6 fruit fly cellular contexts compared by ENCODE assay signal in genomic region chrX:17881138-17882121, dm6.
TF ChIP-seq lines count a peak whose summit lies in the region.

No protein-coding gene starts in this region.

- TF ChIP-seq CTCF in whole organism, embryonic (GFP tag; optimal IDR thresholded peaks at IDR 0.05; lab: Kevin White, UChicago) = no peak

TF ChIP-seq in whole organism, 6 proteins besides CTCF, POLR2A, EP300 and RAD21:
- TF ChIP-seq pan (optimal IDR thresholded peaks at IDR 0.05; lab: Kevin White, UChicago) = no peak
- peak; percentile 54 to 55 for TF ChIP-seq EcR (GFP tag; optimal IDR thresholded peaks at IDR 0.05; lab: Kevin White, UChicago)
- no peak for TF ChIP-seq CG8478 (optimal IDR thresholded peaks at IDR 0.05; lab: Kevin White, UChicago)

TF ChIP-seq in whole organism, adult, 20 proteins besides CTCF, POLR2A, EP300 and RAD21 (continues in another document):
- no peak for TF ChIP-seq CG12768 (GFP tag; optimal IDR thresholded peaks at IDR 0.05; lab: Kevin White, UChicago)
- peak; percentile 81 for TF ChIP-seq bab1 (GFP tag; optimal IDR thresholded peaks at IDR 0.05; lab: Kevin White, UChicago)
- no peak for TF ChIP-seq toe (GFP tag; optimal IDR thresholded peaks at IDR 0.05; lab: Kevin White, UChicago)
- TF ChIP-seq cnc (optimal IDR thresholded peaks at IDR 0.05; lab: Kevin White, UChicago) = no peak
- TF ChIP-seq CG1620 (GFP tag; optimal IDR thresholded peaks at IDR 0.05; lab: Kevin White, UChicago) = peak; percentile 33
- no peak for TF ChIP-seq CG7045 (GFP tag; optimal IDR thresholded peaks at IDR 0.05; lab: Kevin White, UChicago)
- TF ChIP-seq pad (GFP tag; optimal IDR thresholded peaks at IDR 0.05; lab: Kevin White, UChicago) = peak; percentile 45
- no peak for TF ChIP-seq Hr96 (GFP tag; optimal IDR thresholded peaks at IDR 0.05; lab: Kevin White, UChicago)
- no peak for TF ChIP-seq Clk (GFP tag; optimal IDR thresholded peaks at IDR 0.05; lab: Kevin White, UChicago)
- TF ChIP-seq Crg-1 (GFP tag; optimal IDR thresholded peaks at IDR 0.05; lab: Kevin White, UChicago) = peak; percentile 24
- TF ChIP-seq cic (GFP tag; optimal IDR thresholded peaks at IDR 0.05; lab: Kevin White, UChicago) = no peak
- TF ChIP-seq CG5204 (GFP tag; optimal IDR thresholded peaks at IDR 0.05; lab: Kevin White, UChicago) = peak; percentile 41
- peak; percentile 50 for TF ChIP-seq kay (GFP tag; lab: Kevin White, UChicago; ENCODE audit: borderline replicate concordance)
- peak; percentile 84 for TF ChIP-seq tj (GFP tag; optimal IDR thresholded peaks at IDR 0.05; lab: Kevin White, UChicago)
- peak; percentile 40 for TF ChIP-seq CG33017 (tag; optimal IDR thresholded peaks at IDR 0.05; lab: Kevin White, UChicago)
- peak; percentile 69 for TF ChIP-seq CG14711 (tag; optimal IDR thresholded peaks at IDR 0.05; lab: Kevin White, UChicago)
- TF ChIP-seq Mnt (GFP tag; optimal IDR thresholded peaks at IDR 0.05; lab: Kevin White, UChicago) = peak; percentile 18
- TF ChIP-seq ovo (GFP tag; optimal IDR thresholded peaks at IDR 0.05; lab: Kevin White, UChicago) = peak; percentile 7

TF ChIP-seq in whole organism, embryonic, 481 proteins besides CTCF, POLR2A, EP300 and RAD21 (continues in another document):
- peak; percentile 43 for TF ChIP-seq CG8944 (GFP tag; optimal IDR thresholded peaks at IDR 0.05; lab: Kevin White, UChicago)
- TF ChIP-seq hkb (optimal IDR thresholded peaks at IDR 0.05; lab: Kevin White, UChicago) = no peak
- peak; percentile 54; the same call in 1 of the 2 replicates for TF ChIP-seq hkb (GFP tag; IDR thresholded peaks at IDR 0.05; lab: Robert Waterston, UW)
- no peak for TF ChIP-seq CG10321 (GFP tag; IDR thresholded peaks at IDR 0.05; lab: Robert Waterston, UW)
- TF ChIP-seq CG7745 (tag; optimal IDR thresholded peaks at IDR 0.05; lab: Kevin White, UChicago) = no peak
- TF ChIP-seq CG11504 (tag; optimal IDR thresholded peaks at IDR 0.05; lab: Kevin White, UChicago) = peak; percentile 68
- no peak for TF ChIP-seq psq (GFP tag; optimal IDR thresholded peaks at IDR 0.05; lab: Kevin White, UChicago)
- no peak for TF ChIP-seq Mad (GFP tag; optimal IDR thresholded peaks at IDR 0.05; lab: Kevin White, UChicago)
- no peak for TF ChIP-seq CG6813 (GFP tag; optimal IDR thresholded peaks at IDR 0.05; lab: Kevin White, UChicago)
- TF ChIP-seq Oaz (GFP tag; IDR thresholded peaks at IDR 0.05; lab: Robert Waterston, UW) = no peak
- peak; percentile 44; the same call in 2 of the 3 replicates for TF ChIP-seq CG17361 (GFP tag; IDR thresholded peaks at IDR 0.05; lab: Robert Waterston, UW)
- no peak for TF ChIP-seq HLH4C (GFP tag; IDR thresholded peaks at IDR 0.05; lab: Robert Waterston, UW; ENCODE audit: partially characterized antibody)
- TF ChIP-seq CG14667 (GFP tag; IDR thresholded peaks at IDR 0.05; lab: Robert Waterston, UW) = no peak
- no peak for TF ChIP-seq Scr (GFP tag; IDR thresholded peaks at IDR 0.05; lab: Robert Waterston, UW; ENCODE audit: partially characterized antibody)
- TF ChIP-seq Blimp-1 (GFP tag; optimal IDR thresholded peaks at IDR 0.05; lab: Kevin White, UChicago) = peak; percentile 14
- 0 out of 2 replicates have a peak, but pooled peaks have one; percentile 21 for TF ChIP-seq CG17328 (GFP tag; IDR thresholded peaks at IDR 0.05; lab: Robert Waterston, UW)
- peak; percentile 44; the same call in 1 of the 2 replicates for TF ChIP-seq CG11247 (GFP tag; IDR thresholded peaks at IDR 0.05; lab: Robert Waterston, UW)

TF ChIP-seq in whole organism, prepupa, 60 proteins besides CTCF, POLR2A, EP300 and RAD21 (continues in another document):
- peak; percentile 44 for TF ChIP-seq CG8319 (GFP tag; optimal IDR thresholded peaks at IDR 0.05; lab: Kevin White, UChicago)
- no peak for TF ChIP-seq CG16779 (tag; optimal IDR thresholded peaks at IDR 0.05; lab: Kevin White, UChicago)
- TF ChIP-seq Sox102F (GFP tag; optimal IDR thresholded peaks at IDR 0.05; lab: Kevin White, UChicago) = peak; percentile 68
- TF ChIP-seq CG4318 (GFP tag; optimal IDR thresholded peaks at IDR 0.05; lab: Kevin White, UChicago) = peak; percentile 57
- no peak for TF ChIP-seq Blimp-1 (GFP tag; optimal IDR thresholded peaks at IDR 0.05; lab: Kevin White, UChicago)
- peak; percentile 15 for TF ChIP-seq dac (GFP tag; optimal IDR thresholded peaks at IDR 0.05; lab: Kevin White, UChicago)
- peak; percentile 45 for TF ChIP-seq achi (GFP tag; optimal IDR thresholded peaks at IDR 0.05; lab: Kevin White, UChicago)
- peak; percentile 30 for TF ChIP-seq CG8632 (GFP tag; optimal IDR thresholded peaks at IDR 0.05; lab: Kevin White, UChicago)
- peak; percentile 96 for TF ChIP-seq svp (GFP tag; lab: Kevin White, UChicago)
- peak; percentile 81 for TF ChIP-seq CG11294 (GFP tag; IDR thresholded peaks at IDR 0.05; lab: Robert Waterston, UW)
- no peak for TF ChIP-seq Hr38 (GFP tag; optimal IDR thresholded peaks at IDR 0.05; lab: Kevin White, UChicago)
- peak; percentile 81 for TF ChIP-seq cyc (GFP tag; optimal IDR thresholded peaks at IDR 0.05; lab: Kevin White, UChicago)
- peak; percentile 69 for TF ChIP-seq Sox14 (GFP tag; optimal IDR thresholded peaks at IDR 0.05; lab: Kevin White, UChicago)
- TF ChIP-seq CG6854 (GFP tag; optimal IDR thresholded peaks at IDR 0.05; lab: Kevin White, UChicago) = no peak
- TF ChIP-seq net (GFP tag; optimal IDR thresholded peaks at IDR 0.05; lab: Kevin White, UChicago) = peak; percentile 65
- peak; percentile 67 for TF ChIP-seq OdsH (GFP tag; optimal IDR thresholded peaks at IDR 0.05; lab: Kevin White, UChicago)
- TF ChIP-seq fd59A (GFP tag; optimal IDR thresholded peaks at IDR 0.05; lab: Kevin White, UChicago) = peak; percentile 14
- peak; percentile 25 for TF ChIP-seq CG11762 (GFP tag; optimal IDR thresholded peaks at IDR 0.05; lab: Kevin White, UChicago; ENCODE audit: insufficient read depth)
- TF ChIP-seq fd85E (GFP tag; optimal IDR thresholded peaks at IDR 0.05; lab: Kevin White, UChicago) = no peak

TF ChIP-seq in whole organism, pupa, 21 proteins besides CTCF, POLR2A, EP300 and RAD21 (continues in another document):
- peak; percentile 53 for TF ChIP-seq Snoo (tag; optimal IDR thresholded peaks at IDR 0.05; lab: Kevin White, UChicago)
- TF ChIP-seq CG10348 (GFP tag; IDR thresholded peaks at IDR 0.05; lab: Robert Waterston, UW) = 0 out of 2 replicates have a peak, but pooled peaks have one; percentile 44
- TF ChIP-seq CG8159 (tag; optimal IDR thresholded peaks at IDR 0.05; lab: Kevin White, UChicago) = peak; percentile 25
- TF ChIP-seq CG9948 (tag; optimal IDR thresholded peaks at IDR 0.05; lab: Kevin White, UChicago) = peak; percentile 27
- peak; percentile 66 for TF ChIP-seq CG13204 (GFP tag; optimal IDR thresholded peaks at IDR 0.05; lab: Kevin White, UChicago)
- TF ChIP-seq EcR (GFP tag; optimal IDR thresholded peaks at IDR 0.05; lab: Kevin White, UChicago) = peak; percentile 81
- TF ChIP-seq Pif1A (GFP tag; optimal IDR thresholded peaks at IDR 0.05; lab: Kevin White, UChicago) = peak; percentile 9
- peak; percentile 62 for TF ChIP-seq CG14655 (GFP tag; optimal IDR thresholded peaks at IDR 0.05; lab: Kevin White, UChicago)
- no peak for TF ChIP-seq Pif1B (GFP tag; optimal IDR thresholded peaks at IDR 0.05; lab: Kevin White, UChicago)
- peak; percentile 90 for TF ChIP-seq fd96Ca (GFP tag; IDR thresholded peaks at IDR 0.05; lab: Robert Waterston, UW)
- TF ChIP-seq rn (GFP tag; IDR thresholded peaks at IDR 0.05; lab: Robert Waterston, UW) = peak; percentile 68
- no peak for TF ChIP-seq CG34367 (tag; optimal IDR thresholded peaks at IDR 0.05; lab: Kevin White, UChicago)
- TF ChIP-seq gl (tag; optimal IDR thresholded peaks at IDR 0.05; lab: Kevin White, UChicago) = no peak
- TF ChIP-seq CG17806 (tag; optimal IDR thresholded peaks at IDR 0.05; lab: Kevin White, UChicago) = peak; percentile 21
- TF ChIP-seq CG15710 (tag; optimal IDR thresholded peaks at IDR 0.05; lab: Kevin White, UChicago) = peak; percentile 38
- TF ChIP-seq CG4496 (GFP tag; IDR thresholded peaks at IDR 0.05; lab: Robert Waterston, UW) = peak; percentile 89
- 0 out of 2 replicates have a peak, but pooled peaks have one; percentile 33 for TF ChIP-seq CG12605 (GFP tag; IDR thresholded peaks at IDR 0.05; lab: Robert Waterston, UW)
- TF ChIP-seq CG32121 (GFP tag; IDR thresholded peaks at IDR 0.05; lab: Robert Waterston, UW) = peak; percentile 78; the same call in 1 of the 2 replicates
- peak; percentile 67 for TF ChIP-seq CG8301 (tag; optimal IDR thresholded peaks at IDR 0.05; lab: Kevin White, UChicago)
- TF ChIP-seq D1 (tag; optimal IDR thresholded peaks at IDR 0.05; lab: Kevin White, UChicago) = no peak

TF ChIP-seq in whole organism, wandering third instar larva, 38 proteins besides CTCF, POLR2A, EP300 and RAD21 (continues in another document):
- TF ChIP-seq sage (GFP tag; optimal IDR thresholded peaks at IDR 0.05; lab: Kevin White, UChicago) (peak; percentile 1), dmrt93B (GFP tag; optimal IDR thresholded peaks at IDR 0.05; lab: Kevin White, UChicago) (peak; percentile 39), CG32264 (GFP tag; optimal IDR thresholded peaks at IDR 0.05; lab: Kevin White, UChicago) (no peak), psq (GFP tag; optimal IDR thresholded peaks at IDR 0.05; lab: Kevin White, UChicago) (peak; percentile 70), jim (GFP tag; optimal IDR thresholded peaks at IDR 0.05; lab: Kevin White, UChicago) (no peak), Vsx2 (GFP tag; optimal IDR thresholded peaks at IDR 0.05; lab: Kevin White, UChicago; ENCODE audit: partially characterized antibody) (peak; percentile 5), woc (GFP tag; optimal IDR thresholded peaks at IDR 0.05; lab: Kevin White, UChicago) (peak; percentile 19), Hr83 (GFP tag; optimal IDR thresholded peaks at IDR 0.05; lab: Kevin White, UChicago; ENCODE audit: poor library complexity, severe bottlenecking) (no peak), foxo (GFP tag; optimal IDR thresholded peaks at IDR 0.05; lab: Kevin White, UChicago) (peak in 1 of 2 experiments; percentile 89), HLH106 (tag; optimal IDR thresholded peaks at IDR 0.05; lab: Kevin White, UChicago) (peak; percentile 78), Dfd (GFP tag; optimal IDR thresholded peaks at IDR 0.05; lab: Kevin White, UChicago) (peak; percentile 64), h (GFP tag; optimal IDR thresholded peaks at IDR 0.05; lab: Kevin White, UChicago) (peak; percentile 81), fru (GFP tag; optimal IDR thresholded peaks at IDR 0.05; lab: Kevin White, UChicago) (peak; percentile 80), Sp1 (GFP tag; optimal IDR thresholded peaks at IDR 0.05; lab: Kevin White, UChicago) (peak; percentile 35), tai (GFP tag; optimal IDR thresholded peaks at IDR 0.05; lab: Kevin White, UChicago) (peak; percentile 38), CG9705 (GFP tag; optimal IDR thresholded peaks at IDR 0.05; lab: Kevin White, UChicago) (peak; percentile 24), ey (GFP tag; optimal IDR thresholded peaks at IDR 0.05; lab: Kevin White, UChicago) (peak; percentile 85), GATAd (GFP tag; optimal IDR thresholded peaks at IDR 0.05; lab: Kevin White, UChicago) (no peak), Rel (GFP tag; optimal IDR thresholded peaks at IDR 0.05; lab: Kevin White, UChicago) (peak; percentile 9), Rel (tag; optimal IDR thresholded peaks at IDR 0.05; lab: Kevin White, UChicago) (peak; percentile 28), rgr (GFP tag; optimal IDR thresholded peaks at IDR 0.05; lab: Kevin White, UChicago) (peak; percentile 80), br (GFP tag; optimal IDR thresholded peaks at IDR 0.05; lab: Kevin White, UChicago) (peak; percentile 74)
